Worm (Caenorhabditis elegans) whole organism, late embryonic: ENCODE results near the gene gpb-1.

Experiments
- C08G9.2 ChIP-seq: sonication (generic microtip); optimal IDR thresholded peaks from 2 replicates; lab custom pipeline; 2016; ENCODE audit warnings: mild to moderate bottlenecking, missing genetic modification characterization, moderate library complexity, missing compliant biosample characterization
- C38D4.7 ChIP-seq: fragments of 200-800 bp; sonication (Bioruptor generic); optimal IDR thresholded peaks from 2 replicates; lab custom pipeline; 2018; ENCODE audit warnings: mild to moderate bottlenecking, missing genetic modification characterization, moderate library complexity, missing compliant biosample characterization
- T23F11.4 ChIP-seq: fragments of 200-800 bp; sonication (Bioruptor generic); optimal IDR thresholded peaks from 2 replicates; lab custom pipeline; 2018; ENCODE audit warnings: mild to moderate bottlenecking, missing genetic modification characterization, missing compliant biosample characterization
- ahr-1 ChIP-seq: sonication (generic microtip); optimal IDR thresholded peaks from 2 replicates; lab custom pipeline; 2016; ENCODE audit warnings: missing genetic modification characterization, missing compliant biosample characterization
- ceh-14 ChIP-seq: sonication (generic microtip); optimal IDR thresholded peaks from 2 replicates; lab custom pipeline; 2016; ENCODE audit warnings: missing genotype, missing genetic modification characterization, missing compliant biosample characterization
- ceh-18 ChIP-seq: sonication (generic microtip); optimal IDR thresholded peaks from 2 replicates; lab custom pipeline; 2016; ENCODE audit warnings: missing genetic modification characterization, missing compliant biosample characterization
- ceh-19 ChIP-seq: fragments of 200-800 bp; sonication (Bioruptor generic); optimal IDR thresholded peaks from 2 replicates; lab custom pipeline; 2018; ENCODE audit warnings: mild to moderate bottlenecking, missing genetic modification characterization, missing compliant biosample characterization
- ceh-2 ChIP-seq: sonication (generic microtip); optimal IDR thresholded peaks from 2 replicates; lab custom pipeline; 2016; ENCODE audit warnings: missing genotype, missing genetic modification characterization, missing compliant biosample characterization
- ceh-22 ChIP-seq: sonication (generic microtip); optimal IDR thresholded peaks from 2 replicates; lab custom pipeline; 2017; ENCODE audit warnings: missing biosample characterization, missing genetic modification characterization
- ceh-30 ChIP-seq: fragments of 150-350 bp; optimal IDR thresholded peaks from 2 replicates; lab custom pipeline; 2014; ENCODE audit warnings: missing biosample characterization, missing genetic modification characterization
- ceh-34 ChIP-seq: sonication (generic microtip); optimal IDR thresholded peaks from 2 replicates; lab custom pipeline; 2016; ENCODE audit warnings: mild to moderate bottlenecking, missing genetic modification characterization, missing compliant biosample characterization
- ceh-6 ChIP-seq: fragments of 200-800 bp; sonication (Bioruptor generic); optimal IDR thresholded peaks from 2 replicates; lab custom pipeline; 2018; ENCODE audit warnings: mild to moderate bottlenecking, missing genetic modification characterization, missing compliant biosample characterization
- che-1 ChIP-seq: sonication (generic microtip); optimal IDR thresholded peaks from 2 replicates; lab custom pipeline; 2016; ENCODE audit warnings: mild to moderate bottlenecking, missing genetic modification characterization, missing compliant biosample characterization
- dmd-4 ChIP-seq: sonication (generic microtip); optimal IDR thresholded peaks from 2 replicates; lab custom pipeline; 2016; ENCODE audit warnings: borderline replicate concordance, missing genetic modification characterization, missing compliant biosample characterization
- dve-1 ChIP-seq: sonication (generic microtip); optimal IDR thresholded peaks from 2 replicates; lab custom pipeline; 2017; ENCODE audit warnings: antibody characterized with exemption, mild to moderate bottlenecking, missing genetic modification characterization, missing compliant biosample characterization
- ets-4 ChIP-seq: sonication (generic microtip); optimal IDR thresholded peaks from 2 replicates; lab custom pipeline; 2016; ENCODE audit warnings: missing genetic modification characterization, missing compliant biosample characterization
- fax-1 ChIP-seq: sonication (generic microtip); optimal IDR thresholded peaks from 2 replicates; lab custom pipeline; 2016; ENCODE audit warnings: missing genotype, missing genetic modification characterization, missing compliant biosample characterization
- fkh-6 ChIP-seq: sonication (generic microtip); optimal IDR thresholded peaks from 2 replicates; lab custom pipeline; 2016; ENCODE audit warnings: missing genetic modification characterization, missing compliant biosample characterization
- gmeb-2 ChIP-seq: sonication (generic microtip); optimal IDR thresholded peaks from 2 replicates; lab custom pipeline; 2016; ENCODE audit warnings: missing genetic modification characterization, inconsistent platforms, missing compliant biosample characterization
- hlh-30 ChIP-seq: sonication (generic microtip); optimal IDR thresholded peaks from 2 replicates; lab custom pipeline; 2017; ENCODE audit warnings: antibody characterized with exemption, missing genetic modification characterization, missing compliant biosample characterization; ENCODE audit not compliant: insufficient read depth
- lim-6 ChIP-seq: sonication (generic microtip); optimal IDR thresholded peaks from 2 replicates; lab custom pipeline; 2016; ENCODE audit warnings: missing genetic modification characterization, missing compliant biosample characterization
- lin-11 ChIP-seq: fragments of 200-800 bp; sonication (Bioruptor generic); optimal IDR thresholded peaks from 2 replicates; lab custom pipeline; 2018; ENCODE audit warnings: mild to moderate bottlenecking, missing genetic modification characterization, missing compliant biosample characterization
- madf-2 ChIP-seq: sonication (generic microtip); optimal IDR thresholded peaks from 2 replicates; lab custom pipeline; 2017; ENCODE audit warnings: missing genetic modification characterization, missing compliant biosample characterization
- nfya-1 ChIP-seq: sonication (generic microtip); optimal IDR thresholded peaks from 2 replicates; lab custom pipeline; 2017; ENCODE audit warnings: missing genetic modification characterization, mild to moderate bottlenecking, missing compliant biosample characterization, antibody characterized with exemption, moderate library complexity
- nhr-11 ChIP-seq: fragments of 150-350 bp; optimal IDR thresholded peaks from 2 replicates; lab custom pipeline; 2014; ENCODE audit warnings: missing biosample characterization, missing genetic modification characterization
- nhr-232 ChIP-seq: sonication (generic microtip); optimal IDR thresholded peaks from 2 replicates; lab custom pipeline; 2016; ENCODE audit warnings: missing genetic modification characterization, missing compliant biosample characterization
- odd-2 ChIP-seq: sonication (generic microtip); optimal IDR thresholded peaks from 2 replicates; lab custom pipeline; 2017; ENCODE audit warnings: antibody characterized with exemption, mild to moderate bottlenecking, missing genetic modification characterization, missing compliant biosample characterization
- pag-3 ChIP-seq: sonication (generic microtip); optimal IDR thresholded peaks from 2 replicates; lab custom pipeline; 2016; ENCODE audit warnings: missing compliant biosample characterization, missing genetic modification characterization, borderline replicate concordance
- pat-9 ChIP-seq: fragments of 200-800 bp; sonication (Bioruptor generic); optimal IDR thresholded peaks from 2 replicates; lab custom pipeline; 2018; ENCODE audit warnings: mild to moderate bottlenecking, missing genetic modification characterization, moderate library complexity, missing compliant biosample characterization
- pha-2 ChIP-seq: sonication (generic microtip); optimal IDR thresholded peaks from 2 replicates; lab custom pipeline; 2017; ENCODE audit warnings: mild to moderate bottlenecking, missing genetic modification characterization, missing compliant biosample characterization
- pha-4 ChIP-seq: fragments of 150-350 bp; optimal IDR thresholded peaks from 2 replicates; lab custom pipeline; 2018; ENCODE audit warnings: missing biosample characterization, missing genetic modification reagents, missing genetic modification characterization
- pros-1 ChIP-seq: fragments of 150-350 bp; optimal IDR thresholded peaks from 2 replicates; lab custom pipeline; 2014; ENCODE audit warnings: missing biosample characterization, missing genetic modification reagents, missing genetic modification characterization
- ref-2 ChIP-seq: sonication (generic microtip); optimal IDR thresholded peaks from 2 replicates; lab custom pipeline; 2016; ENCODE audit warnings: missing genetic modification characterization, missing compliant biosample characterization
- rnt-1 ChIP-seq: sonication (generic microtip); optimal IDR thresholded peaks from 2 replicates; lab custom pipeline; 2016; ENCODE audit warnings: missing genetic modification characterization, missing compliant biosample characterization
- sox-2 ChIP-seq: fragments of 200-800 bp; sonication (Bioruptor generic); IDR thresholded peaks from 2 replicates; pipeline ENCODE4 v1.3.6; 2022; ENCODE audit warnings: missing genetic modification reagents, missing genetic modification characterization, missing compliant biosample characterization
- sox-4 ChIP-seq: sonication (generic microtip); optimal IDR thresholded peaks from 2 replicates; lab custom pipeline; 2017; ENCODE audit warnings: mild to moderate bottlenecking, missing genetic modification characterization, inconsistent platforms, missing compliant biosample characterization
- syd-9 ChIP-seq: sonication (generic microtip); optimal IDR thresholded peaks from 2 replicates; lab custom pipeline; 2016; ENCODE audit warnings: mild to moderate bottlenecking, missing genetic modification characterization, moderate library complexity, missing compliant biosample characterization
- tbx-2 ChIP-seq: sonication (generic microtip); optimal IDR thresholded peaks from 2 replicates; lab custom pipeline; 2016; ENCODE audit warnings: missing genetic modification characterization, missing compliant biosample characterization
- tbx-7 ChIP-seq: sonication (generic microtip); optimal IDR thresholded peaks from 2 replicates; lab custom pipeline; 2016; ENCODE audit warnings: missing genotype, missing genetic modification characterization, missing compliant biosample characterization
- unc-42 ChIP-seq: sonication (generic microtip); optimal IDR thresholded peaks from 2 replicates; lab custom pipeline; 2016; ENCODE audit warnings: missing genotype, missing genetic modification characterization, missing compliant biosample characterization
- unc-55 ChIP-seq: sonication (generic microtip); optimal IDR thresholded peaks from 2 replicates; lab custom pipeline; 2017; ENCODE audit warnings: missing biosample characterization, missing genetic modification reagents, missing genetic modification characterization
- ztf-16 ChIP-seq: sonication (generic microtip); optimal IDR thresholded peaks from 2 replicates; lab custom pipeline; 2017; ENCODE audit warnings: missing genetic modification characterization, missing compliant biosample characterization

gpb-1 gene

DNA sequence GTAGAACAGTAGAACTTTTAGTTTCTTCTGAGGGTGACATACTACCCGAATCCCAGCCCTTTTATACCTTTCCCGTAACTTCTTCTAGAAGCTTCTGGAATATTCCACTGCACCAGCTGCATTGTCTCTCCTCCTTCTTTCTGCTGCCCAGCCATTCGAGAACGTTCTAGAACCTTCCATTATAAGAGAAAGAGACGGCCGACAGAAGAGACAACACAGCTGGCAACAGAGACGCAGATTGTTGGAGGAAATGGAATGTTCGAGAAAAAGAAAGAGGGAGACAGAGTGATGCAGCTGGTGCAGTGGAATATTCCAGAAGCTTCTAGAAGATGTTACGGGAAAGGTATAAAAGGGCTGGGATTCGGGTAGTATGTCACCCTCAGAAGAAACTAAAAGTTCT lies 10.9 kb upstream of the gpb-1 start, which contains the start of the genes F44E5.4 and F44E5.5 (continued):
- TF ChIP-seq ets-4 (tag; lab: Kevin White, UChicago) (peak; percentile 75), dmd-4 (peak; percentile 40), madf-2 (peak; percentile 82), dve-1 (tag; lab: Kevin White, UChicago) (peak; percentile 48), sox-4 (peak; percentile 64), unc-55 (peak; percentile 86), pha-2 (peak; percentile 76), nhr-11 (tag; lab: Kevin White, UChicago) (peak; percentile 80), C08G9.2 (peak; percentile 5), che-1 (tag; lab: Kevin White, UChicago) (peak; percentile 16), ref-2 (tag; lab: Kevin White, UChicago) (peak; percentile 85), C38D4.7 (GFP tag; lab: Kevin White, UChicago) (peak; percentile 26), pat-9 (tag; lab: Kevin White, UChicago) (peak; percentile 46)

DNA sequence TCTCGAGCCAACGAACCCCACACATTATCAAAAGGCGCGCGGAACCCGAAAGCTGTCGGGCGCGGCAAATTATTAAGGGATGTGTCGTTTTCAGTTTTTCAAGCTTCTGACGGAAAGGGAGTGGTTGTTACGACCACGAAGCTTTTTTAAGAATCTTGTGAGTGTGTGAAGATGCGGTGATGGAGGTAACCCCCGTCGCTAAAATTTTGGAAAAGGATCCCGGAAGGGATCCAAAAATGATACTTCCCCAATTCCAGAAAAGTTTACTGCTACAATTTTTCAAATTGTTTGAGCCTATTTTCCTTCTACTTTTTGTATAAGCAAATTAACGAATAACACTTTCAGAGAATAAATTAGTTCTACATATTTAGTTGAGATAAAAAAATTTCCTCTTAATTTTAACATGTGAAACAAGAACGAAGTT lies 8.3 kb upstream of the gpb-1 start:
- TF ChIP-seq ceh-30 (tag; lab: Kevin White, UChicago) (peak; percentile 96), ceh-22 (no peak)

DNA sequence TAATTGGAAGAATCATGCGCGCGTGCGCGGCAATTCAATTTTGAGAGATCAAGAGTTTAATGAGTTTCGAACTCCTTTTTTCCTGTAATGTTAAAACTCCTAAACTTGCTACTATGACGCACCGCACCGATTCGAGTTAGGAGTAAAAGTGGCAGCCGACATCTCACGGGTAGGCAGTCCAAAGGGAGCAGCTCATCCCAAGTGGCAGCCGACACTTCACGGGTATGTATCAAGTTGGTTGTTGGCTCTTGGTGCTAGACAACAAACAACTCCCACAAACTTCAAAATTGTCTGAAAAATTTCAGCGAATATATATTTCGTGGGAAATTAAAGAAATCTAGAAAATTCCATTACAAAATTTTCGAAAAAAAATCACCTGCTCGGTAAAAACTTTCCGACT lies 4.8 kb upstream of the gpb-1 start:
- TF ChIP-seq unc-42 (peak; percentile 28), fax-1 (tag; lab: Kevin White, UChicago) (no peak), pag-3 (tag; lab: Kevin White, UChicago) (no peak)

- peak; percentile 50 for TF ChIP-seq tbx-2 (tag; lab: Kevin White, UChicago)
- TF ChIP-seq ceh-19 (GFP tag; lab: Kevin White, UChicago) = peak; percentile 60
- no peak for TF ChIP-seq ceh-6 (GFP tag; lab: Kevin White, UChicago)
- no peak for TF ChIP-seq fkh-6 (tag; lab: Kevin White, UChicago)
- TF ChIP-seq unc-42 = peak; percentile 75
- TF ChIP-seq C08G9.2 = peak; percentile 37
- TF ChIP-seq unc-55 = peak; percentile 47
- peak; percentile 4 for TF ChIP-seq rnt-1 (tag; lab: Kevin White, UChicago)
- TF ChIP-seq ceh-22 = no peak
- no peak for TF ChIP-seq pros-1 (tag; lab: Kevin White, UChicago)
- TF ChIP-seq hlh-30 (tag; lab: Kevin White, UChicago) = no peak
- TF ChIP-seq ceh-34 (tag; lab: Kevin White, UChicago) = peak; percentile 79
- TF ChIP-seq ceh-14 (tag; lab: Kevin White, UChicago) = peak; percentile 35
- TF ChIP-seq pag-3 (tag; lab: Kevin White, UChicago) = peak; percentile 27
- TF ChIP-seq ceh-18 (tag; lab: Kevin White, UChicago) = peak; percentile 18
- peak; percentile 31 for TF ChIP-seq lim-6 (tag; lab: Kevin White, UChicago)
- TF ChIP-seq nfya-1 (tag; lab: Kevin White, UChicago) = peak; percentile 46
- TF ChIP-seq ztf-16 (tag; lab: Kevin White, UChicago) = no peak
Observed at ce11 chrII:11751615-11752174, 3.3 kb upstream of the gpb-1 start.

ce11 chrII:11749490-11750172 lies 1.2 kb upstream of the gpb-1 start:
- peak; percentile 18 for TF ChIP-seq tbx-7 (tag; lab: Kevin White, UChicago)
- no peak for TF ChIP-seq nhr-11 (tag; lab: Kevin White, UChicago)
- no peak for TF ChIP-seq nhr-232 (tag; lab: Kevin White, UChicago)
- no peak for TF ChIP-seq odd-2 (tag; lab: Kevin White, UChicago)
- peak; percentile 5 for TF ChIP-seq T23F11.4 (GFP tag; lab: Kevin White, UChicago)
- TF ChIP-seq ceh-2 (tag; lab: Kevin White, UChicago) = peak; percentile 55
- peak; percentile 4 for TF ChIP-seq che-1 (tag; lab: Kevin White, UChicago)
- peak; percentile 30 for TF ChIP-seq lin-11 (tag; lab: Kevin White, UChicago)
- TF ChIP-seq pag-3 (tag; lab: Kevin White, UChicago) = no peak
- peak; percentile 99 for TF ChIP-seq nfya-1 (tag; lab: Kevin White, UChicago)
- peak; percentile 83 for TF ChIP-seq ceh-14 (tag; lab: Kevin White, UChicago)
- peak; percentile 1; the same call in 1 of the 2 replicates for TF ChIP-seq sox-2
- peak; percentile 89 for TF ChIP-seq ref-2 (tag; lab: Kevin White, UChicago)
- TF ChIP-seq syd-9 = peak; percentile 81
- no peak for TF ChIP-seq gmeb-2 (tag; lab: Kevin White, UChicago)
- TF ChIP-seq ahr-1 (tag; lab: Kevin White, UChicago) = peak; percentile 20
- TF ChIP-seq pha-4 (tag; lab: Kevin White, UChicago) = no peak
- TF ChIP-seq sox-4 = no peak
- TF ChIP-seq rnt-1 (tag; lab: Kevin White, UChicago) = peak; percentile 89
- no peak for TF ChIP-seq pat-9 (tag; lab: Kevin White, UChicago)
